Fruit fly (Drosophila melanogaster): Measurements from ENCODE around the gene RFeSP.

RFeSP gene

DNA sequence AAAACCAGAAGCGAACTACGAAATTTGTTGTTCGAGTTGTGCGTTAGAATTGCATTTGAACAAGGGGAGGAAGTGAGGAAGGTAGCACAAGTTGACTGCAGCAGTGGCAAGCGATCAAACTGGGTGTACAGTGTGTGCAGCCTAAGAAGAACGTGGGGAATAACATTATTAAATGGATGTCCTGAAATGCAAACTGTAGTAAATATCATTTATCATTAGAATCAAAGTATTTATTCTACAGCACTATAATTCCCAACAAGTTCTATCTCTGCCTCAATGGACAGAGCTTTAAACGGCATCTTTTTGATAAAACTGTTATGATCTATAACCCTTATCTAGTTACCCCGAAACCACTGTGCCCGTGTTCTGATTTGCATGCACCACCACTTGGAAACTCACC lies 32.5 kb upstream of the RFeSP start (continued):
- TF ChIP-seq NfI (GFP tag; optimal IDR thresholded peaks at IDR 0.05), result no peak
- TF ChIP-seq yki (optimal IDR thresholded peaks at IDR 0.05), result no peak
- no peak for TF ChIP-seq tap (tag; optimal IDR thresholded peaks at IDR 0.05)
- peak; percentile 55 for TF ChIP-seq nmo (GFP tag; optimal IDR thresholded peaks at IDR 0.05)
- no peak for TF ChIP-seq gt (GFP tag; IDR thresholded peaks at IDR 0.05)
- peak; percentile 48 for TF ChIP-seq CG11504 (tag; optimal IDR thresholded peaks at IDR 0.05)
- peak; percentile 63 for TF ChIP-seq CG10979 (tag; optimal IDR thresholded peaks at IDR 0.05)
- TF ChIP-seq CG1529 (GFP tag; optimal IDR thresholded peaks at IDR 0.05), result peak; percentile 64
- no peak for TF ChIP-seq CG34224 (GFP tag; IDR thresholded peaks at IDR 0.05; ENCODE audit: partially characterized antibody)
- no peak for TF ChIP-seq CG11456 (GFP tag; IDR thresholded peaks at IDR 0.05)
- no peak for TF ChIP-seq CG2120 (GFP tag; optimal IDR thresholded peaks at IDR 0.05)
- TF ChIP-seq YL-1 (GFP tag; optimal IDR thresholded peaks at IDR 0.05), result no peak
- TF ChIP-seq zen2 (GFP tag; IDR thresholded peaks at IDR 0.05; ENCODE audit: partially characterized antibody), result no peak
- no peak for TF ChIP-seq crc (GFP tag; optimal IDR thresholded peaks at IDR 0.05)
- peak; percentile 51 for TF ChIP-seq Med (GFP tag)
- TF ChIP-seq CG1024 (GFP tag; IDR thresholded peaks at IDR 0.05), result no peak
- TF ChIP-seq Doc3 (GFP tag; IDR thresholded peaks at IDR 0.05; ENCODE audit: partially characterized antibody), result no peak
- no peak for TF ChIP-seq CG7786 (GFP tag; optimal IDR thresholded peaks at IDR 0.05)
- TF ChIP-seq CG4854 (GFP tag; optimal IDR thresholded peaks at IDR 0.05), result no peak
- peak; percentile 51 for TF ChIP-seq kni (GFP tag; optimal IDR thresholded peaks at IDR 0.05)
- TF ChIP-seq CG9817 (tag; optimal IDR thresholded peaks at IDR 0.05), result peak; percentile 12
- TF ChIP-seq gro (GFP tag; optimal IDR thresholded peaks at IDR 0.05), result no peak
- TF ChIP-seq CG10274 (GFP tag; optimal IDR thresholded peaks at IDR 0.05), result no peak
- no peak for TF ChIP-seq CG9609 (GFP tag; optimal IDR thresholded peaks at IDR 0.05)
- TF ChIP-seq NK7.1 (GFP tag; optimal IDR thresholded peaks at IDR 0.05), result no peak
- peak; percentile 32 for TF ChIP-seq Xbp1 (GFP tag; optimal IDR thresholded peaks at IDR 0.05)
- no peak for TF ChIP-seq CG10431 (GFP tag; optimal IDR thresholded peaks at IDR 0.05)
- TF ChIP-seq trem (tag; optimal IDR thresholded peaks at IDR 0.05), result peak; percentile 23
- no peak for TF ChIP-seq tll (GFP tag; optimal IDR thresholded peaks at IDR 0.05)
- TF ChIP-seq ssp (GFP tag; IDR thresholded peaks at IDR 0.05), result peak; percentile 40; the same call in 1 of the 2 replicates
- no peak for TF ChIP-seq sens-2 (GFP tag; IDR thresholded peaks at IDR 0.05)
- no peak for TF ChIP-seq CG12155 (GFP tag; optimal IDR thresholded peaks at IDR 0.05)
- TF ChIP-seq CG14667 (GFP tag; IDR thresholded peaks at IDR 0.05), result no peak
- no peak for TF ChIP-seq rib (GFP tag; IDR thresholded peaks at IDR 0.05)
- TF ChIP-seq Bdp1 (GFP tag; optimal IDR thresholded peaks at IDR 0.05), result no peak
- no peak for TF ChIP-seq CG9727 (GFP tag; optimal IDR thresholded peaks at IDR 0.05)
- TF ChIP-seq mam (GFP tag; optimal IDR thresholded peaks at IDR 0.05), result no peak
- TF ChIP-seq CG8478 (optimal IDR thresholded peaks at IDR 0.05), result no peak
- peak in 1 of 2 experiments; percentile 35 for TF ChIP-seq eve (GFP tag; optimal IDR thresholded peaks at IDR 0.05)
- TF ChIP-seq Dek (tag; optimal IDR thresholded peaks at IDR 0.05), result no peak
- TF ChIP-seq Nf-YC (tag; optimal IDR thresholded peaks at IDR 0.05), result no peak
- no peak for TF ChIP-seq CG12769 (tag; optimal IDR thresholded peaks at IDR 0.05)
- TF ChIP-seq CG34376 (GFP tag; optimal IDR thresholded peaks at IDR 0.05), result no peak
- no peak for TF ChIP-seq CG16813 (GFP tag; IDR thresholded peaks at IDR 0.05; ENCODE audit: partially characterized antibody)
- no peak for TF ChIP-seq CG8944 (GFP tag; optimal IDR thresholded peaks at IDR 0.05)
- peak; percentile 41 for TF ChIP-seq CG4424 (GFP tag; optimal IDR thresholded peaks at IDR 0.05)
- TF ChIP-seq bbx (GFP tag; IDR thresholded peaks at IDR 0.05; ENCODE audit: partially characterized antibody), result no peak
- no peak for TF ChIP-seq CG7271 (tag; optimal IDR thresholded peaks at IDR 0.05)
- TF ChIP-seq twi (tag; optimal IDR thresholded peaks at IDR 0.05), result no peak
- no peak for TF ChIP-seq Adf1 (GFP tag; IDR thresholded peaks at IDR 0.05)
- no peak for TF ChIP-seq CG3163 (GFP tag; optimal IDR thresholded peaks at IDR 0.05)
- TF ChIP-seq jumu (GFP tag; optimal IDR thresholded peaks at IDR 0.05), result no peak

All from whole organism, embryonic.